Fruit fly (Drosophila melanogaster) whole organism: Measurements from ENCODE around the gene msi.

Experiments used
- CG8478 ChIP-seq: fragments of >200 bp; optimal IDR thresholded peaks from 2 replicates; lab custom pipeline; 2018; ENCODE audit warnings: inconsistent platforms
- Dll ChIP-seq: fragments of >200 bp; optimal IDR thresholded peaks from 2 replicates; lab custom pipeline; 2017
- EcR ChIP-seq, 2 experiments: fragments of >200 bp; optimal IDR thresholded peaks; 2 replicates each; lab custom pipeline; 2017; ENCODE audit warnings: missing biosample characterization in 2 of 2, missing genetic modification characterization in 2 of 2, missing genetic modification reagents in 2 of 2
- pan ChIP-seq: fragments of >200 bp; optimal IDR thresholded peaks from 2 replicates; lab custom pipeline; 2017
- psq ChIP-seq: fragments of >200 bp; optimal IDR thresholded peaks from 2 replicates; lab custom pipeline; 2017
- usp ChIP-seq: fragments of >200 bp; optimal IDR thresholded peaks from 2 replicates; lab custom pipeline; 2017; ENCODE audit warnings: missing biosample characterization, missing genetic modification characterization, mixed read lengths

Gene msi

dm6 chr3R:25515450-25516288 is at the start of gene msi:
Gene msi, plus strand, starts transcription at chr3R:25516118.
- TF ChIP-seq CG8478 (lab: Kevin White, UChicago) (peak; percentile 59), psq (lab: Kevin White, UChicago) (no peak), EcR (GFP tag; optimal IDR thresholded peaks at IDR 0.05; lab: Kevin White, UChicago) (no peak), pan (lab: Kevin White, UChicago) (peak; percentile 92), usp (GFP tag; lab: Kevin White, UChicago) (no peak), Dll (peak; percentile 71)

- TF ChIP-seq Dll (no peak), usp (GFP tag; lab: Kevin White, UChicago) (no peak), psq (lab: Kevin White, UChicago) (no peak), CG8478 (lab: Kevin White, UChicago) (no peak), pan (lab: Kevin White, UChicago) (no peak), EcR (GFP tag; optimal IDR thresholded peaks at IDR 0.05; lab: Kevin White, UChicago) (no peak)
Measured at dm6 chr3R:25466166-25466565, 49.8 kb upstream of the msi start.

- TF ChIP-seq Dll (no peak), psq (lab: Kevin White, UChicago) (no peak), EcR (GFP tag; optimal IDR thresholded peaks at IDR 0.05; lab: Kevin White, UChicago) (no peak), usp (GFP tag; lab: Kevin White, UChicago) (no peak), pan (lab: Kevin White, UChicago) (no peak), CG8478 (lab: Kevin White, UChicago) (no peak)
Measured at dm6 chr3R:25471853-25472634, 43.9 kb upstream of the msi start.

dm6 chr3R:25472635-25473552 is 43.0 kb upstream of the msi start, which contains the start of the genes Fur1 and Vps33B:
Gene Fur1, minus strand, starts transcription at chr3R:25473058.
Gene Vps33B, plus strand, starts transcription at chr3R:25473490.
- TF ChIP-seq EcR (GFP tag; optimal IDR thresholded peaks at IDR 0.05; lab: Kevin White, UChicago) (no peak), pan (lab: Kevin White, UChicago) (no peak), CG8478 (lab: Kevin White, UChicago) (no peak), Dll (no peak), usp (GFP tag; lab: Kevin White, UChicago) (no peak), psq (lab: Kevin White, UChicago) (no peak)

- TF ChIP-seq Dll: no peak
- no peak for TF ChIP-seq CG8478 (lab: Kevin White, UChicago)
- TF ChIP-seq usp (GFP tag; lab: Kevin White, UChicago): no peak
- TF ChIP-seq pan (lab: Kevin White, UChicago): no peak
- no peak for TF ChIP-seq EcR (GFP tag; optimal IDR thresholded peaks at IDR 0.05; lab: Kevin White, UChicago)
- TF ChIP-seq psq (lab: Kevin White, UChicago): no peak
Measured at dm6 chr3R:25476744-25477143, 39.2 kb upstream of the msi start, which contains the start of the genes CG4553 and MED28. Gene CG4553, minus strand, starts transcription at chr3R:25476915. Gene MED28, plus strand, starts transcription at chr3R:25477003.

dm6 chr3R:25482463-25483173 is 33.3 kb upstream of the msi start, which contains the start of the genes XNP, CG42488 and CG5116:
Gene XNP, minus strand, starts transcription at chr3R:25482834.
Gene CG42488, plus strand, starts transcription at chr3R:25483098.
Gene CG5116, plus strand, starts transcription at chr3R:25483098.
- TF ChIP-seq CG8478 (lab: Kevin White, UChicago) (no peak), usp (GFP tag; lab: Kevin White, UChicago) (no peak), psq (lab: Kevin White, UChicago) (no peak), EcR (GFP tag; optimal IDR thresholded peaks at IDR 0.05; lab: Kevin White, UChicago) (no peak), Dll (no peak), pan (lab: Kevin White, UChicago) (no peak)

dm6 chr3R:25489116-25489515 is 26.8 kb upstream of the msi start:
- no peak for TF ChIP-seq pan (lab: Kevin White, UChicago)
- no peak for TF ChIP-seq EcR (GFP tag; optimal IDR thresholded peaks at IDR 0.05; lab: Kevin White, UChicago)
- no peak for TF ChIP-seq CG8478 (lab: Kevin White, UChicago)
- TF ChIP-seq usp (GFP tag; lab: Kevin White, UChicago): no peak
- no peak for TF ChIP-seq Dll
- TF ChIP-seq psq (lab: Kevin White, UChicago): no peak

- TF ChIP-seq CG8478 (lab: Kevin White, UChicago) (no peak), pan (lab: Kevin White, UChicago) (no peak), psq (lab: Kevin White, UChicago) (no peak), Dll (no peak), usp (GFP tag; lab: Kevin White, UChicago) (no peak), EcR (GFP tag; optimal IDR thresholded peaks at IDR 0.05; lab: Kevin White, UChicago) (no peak)
Measured at dm6 chr3R:25489685-25490084, 26.2 kb upstream of the msi start.

- TF ChIP-seq CG8478 (lab: Kevin White, UChicago) (no peak), usp (GFP tag; lab: Kevin White, UChicago) (no peak), EcR (GFP tag; optimal IDR thresholded peaks at IDR 0.05; lab: Kevin White, UChicago) (no peak), pan (lab: Kevin White, UChicago) (peak; percentile 80), Dll (no peak), psq (lab: Kevin White, UChicago) (no peak)
Measured at dm6 chr3R:25490375-25490774, 25.5 kb upstream of the msi start.
